Fruit fly (Drosophila melanogaster): ENCODE measurements around the gene Wnk.

Wnk gene

dm6 chr3L:21568848-21569372 lies 14.2 kb upstream of the Wnk start, which contains the start of the genes CRIF and SMC5 (continued):
- TF ChIP-seq CG7745 (tag; optimal IDR thresholded peaks at IDR 0.05) (no peak), CG17912 (GFP tag; optimal IDR thresholded peaks at IDR 0.05) (no peak), gem (tag; optimal IDR thresholded peaks at IDR 0.05) (peak; percentile 82), tgo (GFP tag; IDR thresholded peaks at IDR 0.05) (peak; percentile 59; the same call in 2 of the 3 replicates), CG11696 (GFP tag; IDR thresholded peaks at IDR 0.05) (no peak), CG1602 (GFP tag; optimal IDR thresholded peaks at IDR 0.05) (peak; percentile 61), Rx (GFP tag; IDR thresholded peaks at IDR 0.05) (no peak), jigr1 (GFP tag; IDR thresholded peaks at IDR 0.05) (peak; percentile 39; the same call in 1 of the 3 replicates), CG6254 (GFP tag; optimal IDR thresholded peaks at IDR 0.05) (no peak), fd96Cb (tag; optimal IDR thresholded peaks at IDR 0.05) (peak; percentile 51), CG12744 (GFP tag; optimal IDR thresholded peaks at IDR 0.05) (peak; percentile 14), H2.0 (GFP tag; IDR thresholded peaks at IDR 0.05) (peak; percentile 22; the same call in 1 of the 2 replicates), kay (GFP tag; optimal IDR thresholded peaks at IDR 0.05) (peak; percentile 53), Myb (GFP tag; optimal IDR thresholded peaks at IDR 0.05) (peak; percentile 43), Hr51 (GFP tag; optimal IDR thresholded peaks at IDR 0.05) (peak in 1 of 2 experiments; percentile 61), Fer1 (GFP tag; optimal IDR thresholded peaks at IDR 0.05) (peak; percentile 44), fd3F (GFP tag; optimal IDR thresholded peaks at IDR 0.05) (peak; percentile 54)

- TF ChIP-seq Med (GFP tag) (peak; percentile 65), Ets65A (GFP tag) (peak; percentile 85), CG8281 (tag; optimal IDR thresholded peaks at IDR 0.05) (no peak), bcd (GFP tag; optimal IDR thresholded peaks at IDR 0.05) (no peak), nerfin-2 (GFP tag; IDR thresholded peaks at IDR 0.05; ENCODE audit: partially characterized antibody) (no peak), sens (GFP tag) (peak; percentile 44), Pdp1 (GFP tag; optimal IDR thresholded peaks at IDR 0.05) (peak in 1 of 2 experiments; percentile 92), crol (GFP tag; IDR thresholded peaks at IDR 0.05) (no peak)
These were observed 13.5 kb upstream of the Wnk start for dm6 chr3L:21568254-21568653.

dm6 chr3L:21565126-21565525 lies 10.4 kb upstream of the Wnk start, which contains the start of gene CG7634:
Gene CG7634 (plus strand): TSS chr3L:21565426.
- TF ChIP-seq emc (GFP tag; optimal IDR thresholded peaks at IDR 0.05) (no peak), CG13894 (tag; optimal IDR thresholded peaks at IDR 0.05) (no peak), run (tag; optimal IDR thresholded peaks at IDR 0.05) (no peak), sens (GFP tag) (no peak), Ssrp (tag; optimal IDR thresholded peaks at IDR 0.05) (no peak), CG15514 (GFP tag; optimal IDR thresholded peaks at IDR 0.05) (no peak), CG8089 (GFP tag; optimal IDR thresholded peaks at IDR 0.05) (no peak), Doc3 (GFP tag; IDR thresholded peaks at IDR 0.05; ENCODE audit: partially characterized antibody) (no peak), HLH4C (GFP tag; IDR thresholded peaks at IDR 0.05; ENCODE audit: partially characterized antibody) (no peak), CG2120 (GFP tag; optimal IDR thresholded peaks at IDR 0.05) (no peak), YL-1 (GFP tag; optimal IDR thresholded peaks at IDR 0.05) (no peak), CG43689 (GFP tag; IDR thresholded peaks at IDR 0.05) (no peak), CG7928 (GFP tag; optimal IDR thresholded peaks at IDR 0.05) (no peak), tgo (GFP tag; IDR thresholded peaks at IDR 0.05) (no peak), CG4730 (GFP tag; IDR thresholded peaks at IDR 0.05) (no peak), schlank (tag; optimal IDR thresholded peaks at IDR 0.05) (no peak)
